Worm (Caenorhabditis elegans) whole organism, young adult: ENCODE data around the gene aexr-3.

Experiments
- F37B4.10 ChIP-seq: fragments of 200-800 bp; sonication (Bioruptor generic); IDR thresholded peaks from 2 replicates; pipeline ENCODE4 v1.3.6; 2022; ENCODE audit warnings: missing genetic modification characterization, missing compliant biosample characterization
- F39B2.1 ChIP-seq: fragments of 200-800 bp; sonication (Bioruptor generic); IDR thresholded peaks from 2 replicates; pipeline ENCODE4 v1.3.6; 2022; ENCODE audit warnings: missing genetic modification reagents, missing genetic modification characterization, missing compliant biosample characterization
- Y95B8A.8 ChIP-seq: fragments of 200-800 bp; sonication (Bioruptor generic); IDR thresholded peaks from 2 replicates; pipeline ENCODE4 v1.3.6; 2022; ENCODE audit warnings: missing genetic modification reagents, missing genetic modification characterization, missing compliant biosample characterization
- ama-1 ChIP-seq, 3 experiments: fragments of 150-350 bp in 1 of 3; sonication (generic microtip) in 2 of 3; optimal IDR thresholded peaks; 2 replicates each; lab custom pipeline; 2014 to 2018; ENCODE audit warnings: missing biosample characterization in 2 of 3, missing genetic modification characterization in 2 of 3, missing genetic modification reagents in 2 of 3
- die-1 ChIP-seq: sonication (generic microtip); optimal IDR thresholded peaks from 2 replicates; lab custom pipeline; 2016; ENCODE audit warnings: missing genotype, mild to moderate bottlenecking, missing genetic modification characterization, missing compliant biosample characterization
- dpl-1 ChIP-seq: fragments of 150-350 bp; optimal IDR thresholded peaks from 2 replicates; lab custom pipeline; 2014; ENCODE audit warnings: missing biosample characterization, missing genetic modification reagents, missing genetic modification characterization
- him-1 ChIP-seq: sonication (generic microtip); optimal IDR thresholded peaks from 2 replicates; lab custom pipeline; 2016; ENCODE audit warnings: missing genotype, missing genetic modification reagents, missing genetic modification characterization, missing compliant biosample characterization
- hlh-12 ChIP-seq: sonication (generic microtip); optimal IDR thresholded peaks from 2 replicates; lab custom pipeline; 2016; ENCODE audit warnings: missing genetic modification characterization, missing compliant biosample characterization
- mxl-1 ChIP-seq: sonication (generic microtip); optimal IDR thresholded peaks from 2 replicates; lab custom pipeline; 2016; ENCODE audit warnings: missing genetic modification characterization, missing compliant biosample characterization
- nhr-90 ChIP-seq: sonication (generic microtip); optimal IDR thresholded peaks from 2 replicates; lab custom pipeline; 2016; ENCODE audit warnings: missing genotype, mild to moderate bottlenecking, missing genetic modification characterization, missing compliant biosample characterization
- pha-4 ChIP-seq: fragments of 150-350 bp; sonication (generic microtip); optimal IDR thresholded peaks from 2 replicates; lab custom pipeline; 2014; ENCODE audit warnings: missing biosample characterization, missing genetic modification reagents, missing genetic modification characterization
- rec-8 ChIP-seq, 2 experiments: sonication (generic microtip); optimal IDR thresholded peaks; 2 replicates each; lab custom pipeline; 2016; ENCODE audit warnings: mild to moderate bottlenecking in 2 of 2, missing genetic modification characterization in 2 of 2, missing genetic modification reagents in 2 of 2, missing genotype in 2 of 2, missing biosample characterization in 1 of 2, missing compliant biosample characterization in 1 of 2, moderate library complexity in 1 of 2

- TF ChIP-seq rec-8 (tag; optimal IDR thresholded peaks at IDR 0.05; lab: Kevin White, UChicago), result no peak
- no peak for TF ChIP-seq nhr-90 (tag; lab: Kevin White, UChicago)
- no peak for TF ChIP-seq mxl-1 (tag; lab: Kevin White, UChicago)
- TF ChIP-seq hlh-12 (tag; lab: Kevin White, UChicago), result no peak
- no peak for TF ChIP-seq him-1 (tag; lab: Kevin White, UChicago)
- no peak for TF ChIP-seq F39B2.1 (GFP tag; lab: Robert Waterston, UW)
- TF ChIP-seq dpl-1 (GFP tag; lab: Kevin White, UChicago), result no peak
- no peak for TF ChIP-seq F37B4.10 (GFP tag; lab: Robert Waterston, UW)
- no peak for TF ChIP-seq die-1 (tag; lab: Kevin White, UChicago)
- no peak for TF ChIP-seq Y95B8A.8
- TF ChIP-seq ama-1 (optimal IDR thresholded peaks at IDR 0.05; lab: Kevin White, UChicago), result no peak
- no peak for TF ChIP-seq ama-1 (GFP tag; optimal IDR thresholded peaks at IDR 0.05; lab: Kevin White, UChicago)
- TF ChIP-seq pha-4 (tag; lab: Kevin White, UChicago), result no peak
These were observed 25.5 kb upstream of the aexr-3 start for ce11 chrX:8986452-8986851.
